Worm (Caenorhabditis elegans): ENCODE measurements around the gene F59A6.12.

Gene F59A6.12

ce11 chrII:5049249-5049648 lies 37.4 kb upstream of the F59A6.12 start (continued):
- TF ChIP-seq sma-3 (GFP tag; optimal IDR thresholded peaks at IDR 0.05), result peak; percentile 21

- no peak for TF ChIP-seq fos-1 (tag; optimal IDR thresholded peaks at IDR 0.05)
- TF ChIP-seq nhr-129 (tag; optimal IDR thresholded peaks at IDR 0.05), result peak; percentile 54
- no peak for TF ChIP-seq ama-1 (optimal IDR thresholded peaks at IDR 0.05)
- no peak for TF ChIP-seq skn-1 (tag; optimal IDR thresholded peaks at IDR 0.05)
- TF ChIP-seq nhr-77 (tag; optimal IDR thresholded peaks at IDR 0.05), result no peak
- TF ChIP-seq ztf-11 (tag; optimal IDR thresholded peaks at IDR 0.05), result no peak
- peak; percentile 13 for TF ChIP-seq C34F6.9 (tag; optimal IDR thresholded peaks at IDR 0.05)
Observed at ce11 chrII:5048185-5048795, 36.4 kb upstream of the F59A6.12 start.

- no peak for TF ChIP-seq skn-1 (tag; optimal IDR thresholded peaks at IDR 0.05)
- TF ChIP-seq snpc-4 (tag; optimal IDR thresholded peaks at IDR 0.05), result no peak
- no peak for TF ChIP-seq nhr-11 (tag; optimal IDR thresholded peaks at IDR 0.05)
- no peak for TF ChIP-seq lin-11 (tag; optimal IDR thresholded peaks at IDR 0.05)
- TF ChIP-seq blmp-1 (tag; optimal IDR thresholded peaks at IDR 0.05; ENCODE audit: insufficient read depth), result peak; percentile 10
- TF ChIP-seq ceh-16 (tag; optimal IDR thresholded peaks at IDR 0.05), result no peak
- TF ChIP-seq ama-1 (optimal IDR thresholded peaks at IDR 0.05), result no peak
- TF ChIP-seq C34F6.9 (tag; optimal IDR thresholded peaks at IDR 0.05), result peak; percentile 20
- TF ChIP-seq dmd-4 (tag; optimal IDR thresholded peaks at IDR 0.05), result no peak
- TF ChIP-seq nhr-129 (tag; optimal IDR thresholded peaks at IDR 0.05), result peak; percentile 41
Observed at ce11 chrII:5047279-5047678, 35.4 kb upstream of the F59A6.12 start.

ce11 chrII:5046209-5047200 lies 34.6 kb upstream of the F59A6.12 start:
- TF ChIP-seq alr-1 (tag; optimal IDR thresholded peaks at IDR 0.05) (no peak), nhr-129 (tag; optimal IDR thresholded peaks at IDR 0.05) (peak; percentile 10), C34F6.9 (tag; optimal IDR thresholded peaks at IDR 0.05) (peak; percentile 7), ama-1 (optimal IDR thresholded peaks at IDR 0.05) (no peak), crh-2 (tag; optimal IDR thresholded peaks at IDR 0.05) (no peak), lsy-2 (tag; optimal IDR thresholded peaks at IDR 0.05) (peak in 1 of 2 experiments; percentile 2), snpc-4 (tag; optimal IDR thresholded peaks at IDR 0.05) (no peak), unc-55 (GFP tag; optimal IDR thresholded peaks at IDR 0.05) (peak; percentile 46), sem-4 (tag; optimal IDR thresholded peaks at IDR 0.05) (peak; percentile 6)

- peak; percentile 37 for TF ChIP-seq F13H6.1 (tag; optimal IDR thresholded peaks at IDR 0.05)
- TF ChIP-seq skn-1 (tag; optimal IDR thresholded peaks at IDR 0.05), result no peak
- TF ChIP-seq egl-27 (tag; optimal IDR thresholded peaks at IDR 0.05), result no peak
- TF ChIP-seq nhr-21 (tag; optimal IDR thresholded peaks at IDR 0.05), result no peak
- TF ChIP-seq lsy-2 (tag; optimal IDR thresholded peaks at IDR 0.05), result peak in 1 of 2 experiments; percentile 35
- TF ChIP-seq unc-55 (GFP tag; optimal IDR thresholded peaks at IDR 0.05), result peak; percentile 53
- no peak for TF ChIP-seq sma-9 (GFP tag; optimal IDR thresholded peaks at IDR 0.05)
- TF ChIP-seq sma-9 (tag; optimal IDR thresholded peaks at IDR 0.05), result no peak
- TF ChIP-seq R02D3.7 (tag; optimal IDR thresholded peaks at IDR 0.05), result no peak
- TF ChIP-seq ama-1 (optimal IDR thresholded peaks at IDR 0.05), result no peak
- TF ChIP-seq C34F6.9 (tag; optimal IDR thresholded peaks at IDR 0.05), result peak; percentile 13
- no peak for TF ChIP-seq sem-4 (tag; optimal IDR thresholded peaks at IDR 0.05)
- TF ChIP-seq nhr-6 (tag; optimal IDR thresholded peaks at IDR 0.05), result peak; percentile 11
- TF ChIP-seq nhr-77 (tag; optimal IDR thresholded peaks at IDR 0.05), result no peak
- TF ChIP-seq zag-1 (tag; optimal IDR thresholded peaks at IDR 0.05), result peak; percentile 24
- TF ChIP-seq nhr-129 (tag; optimal IDR thresholded peaks at IDR 0.05), result peak; percentile 15
Observed at ce11 chrII:5042381-5042930, 30.6 kb upstream of the F59A6.12 start.

- TF ChIP-seq C34F6.9 (tag; optimal IDR thresholded peaks at IDR 0.05) (peak; percentile 5), crh-2 (tag; optimal IDR thresholded peaks at IDR 0.05) (no peak), unc-55 (GFP tag; optimal IDR thresholded peaks at IDR 0.05) (peak; percentile 15), lsy-2 (tag; optimal IDR thresholded peaks at IDR 0.05) (peak in 1 of 2 experiments; percentile 7), ztf-4 (tag; optimal IDR thresholded peaks at IDR 0.05) (no peak)
Observed at ce11 chrII:5040631-5041156, 28.8 kb upstream of the F59A6.12 start, which contains the start of gene F33G12.7. Gene F33G12.7, minus strand, starts transcription at chrII:5040681.
